Fruit fly (Drosophila melanogaster) whole organism, wandering third instar larva: ENCODE measurements around the gene CG15601.

Experiments used
- CG9705 ChIP-seq: fragments of 200-800 bp; sonication (Bioruptor generic); optimal IDR thresholded peaks from 2 replicates; lab custom pipeline; 2018; ENCODE audit warnings: missing biosample characterization, mild to moderate bottlenecking, missing genetic modification characterization
- GATAd ChIP-seq: sonication (Bioruptor generic); optimal IDR thresholded peaks from 2 replicates; lab custom pipeline; 2016; ENCODE audit warnings: missing biosample characterization, missing genetic modification characterization
- OdsH ChIP-seq: fragments of 200-800 bp; sonication (Bioruptor generic); optimal IDR thresholded peaks from 2 replicates; lab custom pipeline; 2016; ENCODE audit warnings: missing biosample characterization, mild to moderate bottlenecking, missing genetic modification characterization
- dl ChIP-seq, 2 experiments: fragments of 175-275, 200-275 bp in 1 of 2; fragments of 200-275 bp in 1 of 2; sonication (Bioruptor generic); optimal IDR thresholded peaks; lab custom pipeline; 2018; ENCODE audit warnings: mild to moderate bottlenecking in 2 of 2, missing biosample characterization in 2 of 2, missing genetic modification characterization in 2 of 2, moderate library complexity in 2 of 2; ENCODE audit not compliant: partially characterized antibody in 2 of 2, insufficient read depth in 1 of 2
- pan ChIP-seq: fragments of >200 bp; optimal IDR thresholded peaks from 2 replicates; lab custom pipeline; 2017
- psq ChIP-seq: fragments of 200-800 bp; sonication (Bioruptor generic); optimal IDR thresholded peaks from 3 replicates; lab custom pipeline; 2017; ENCODE audit warnings: missing biosample characterization, mild to moderate bottlenecking, missing genetic modification characterization, moderate library complexity
- woc ChIP-seq: sonication (Bioruptor generic); optimal IDR thresholded peaks from 2 replicates; lab custom pipeline; 2016; ENCODE audit warnings: missing biosample characterization, mild to moderate bottlenecking, missing genetic modification characterization

DNA sequence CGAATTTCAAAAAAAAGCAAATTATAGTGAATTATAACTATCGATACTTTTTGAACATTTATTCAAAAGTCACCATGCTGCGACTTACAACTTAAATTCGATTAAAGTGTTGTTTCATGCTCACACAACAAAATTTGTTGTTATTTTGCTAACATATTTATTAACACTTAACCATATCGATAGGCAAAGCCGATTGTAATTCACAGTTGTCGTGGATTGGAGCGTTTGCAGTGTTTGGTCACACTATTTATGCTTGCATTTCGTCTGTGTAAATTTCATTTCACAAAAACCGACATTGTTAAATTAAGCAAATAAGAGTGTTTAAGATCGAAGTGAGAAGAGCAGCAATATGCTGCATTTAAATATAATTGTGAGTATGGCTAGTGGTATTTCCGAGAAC, 2.0 kb downstream of the CG15601 start, which contains the start of gene HUWE1:
- TF ChIP-seq woc (GFP tag; lab: Kevin White, UChicago) (no peak), pan (lab: Kevin White, UChicago) (no peak), CG9705 (no peak), GATAd (no peak), OdsH (GFP tag; lab: Kevin White, UChicago) (no peak), dl (GFP tag; optimal IDR thresholded peaks at IDR 0.05; lab: Kevin White, UChicago; ENCODE audit: insufficient read depth in 1 of 2, partially characterized antibody in 2 of 2) (no peak), psq (no peak)
